Fruit fly (Drosophila melanogaster) whole organism, pupa: ENCODE measurements around the gene Osi23.

ENCODE experiments used
- CG10348 ChIP-seq: fragments of 200-800 bp; sonication (Bioruptor generic); IDR thresholded peaks from 2 replicates; pipeline ENCODE4 v1.3.6; 2022; ENCODE audit warnings: missing biosample characterization, missing genetic modification characterization
- CG12605 ChIP-seq: fragments of 200-800 bp; sonication (Bioruptor generic); IDR thresholded peaks from 2 replicates; pipeline ENCODE4 v1.3.6; 2022; ENCODE audit warnings: missing biosample characterization, missing genetic modification characterization
- CG15710 ChIP-seq: fragments of 200-800 bp; sonication (Bioruptor generic); optimal IDR thresholded peaks from 2 replicates; lab custom pipeline; 2018; ENCODE audit warnings: missing biosample characterization, mild to moderate bottlenecking, missing genetic modification characterization, moderate library complexity
- CG17806 ChIP-seq: fragments of 200-800 bp; sonication (Bioruptor generic); optimal IDR thresholded peaks from 2 replicates; lab custom pipeline; 2018; ENCODE audit warnings: missing biosample characterization, mild to moderate bottlenecking, missing genetic modification characterization, moderate library complexity
- CG32121 ChIP-seq: fragments of 200-800 bp; sonication (Bioruptor generic); IDR thresholded peaks from 2 replicates; pipeline ENCODE4 v1.3.6; 2022; ENCODE audit warnings: missing biosample characterization, missing genetic modification characterization
- CG34367 ChIP-seq: fragments of 200-800 bp; sonication (Bioruptor generic); optimal IDR thresholded peaks from 2 replicates; lab custom pipeline; 2018; ENCODE audit warnings: missing biosample characterization, mild to moderate bottlenecking, missing genetic modification characterization
- CG9948 ChIP-seq: fragments of 200-800 bp; sonication (Bioruptor generic); optimal IDR thresholded peaks from 2 replicates; lab custom pipeline; 2018; ENCODE audit warnings: missing biosample characterization, mild to moderate bottlenecking, missing genetic modification characterization, moderate library complexity
- D1 ChIP-seq: fragments of 200-800 bp; sonication (Bioruptor generic); optimal IDR thresholded peaks from 2 replicates; lab custom pipeline; 2018; ENCODE audit warnings: missing biosample characterization, mild to moderate bottlenecking, missing genetic modification characterization, moderate library complexity
- EcR ChIP-seq: fragments of 200-800 bp; sonication (Bioruptor generic); optimal IDR thresholded peaks from 3 replicates; lab custom pipeline; 2019; ENCODE audit warnings: missing biosample characterization, missing genetic modification characterization, mild to moderate bottlenecking, moderate library complexity, missing genetic modification reagents
- Pif1A ChIP-seq: fragments of 200-800 bp; sonication (Bioruptor generic); optimal IDR thresholded peaks from 3 replicates; lab custom pipeline; 2016; ENCODE audit warnings: missing biosample characterization, missing genetic modification characterization
- rn ChIP-seq: fragments of 200-800 bp; sonication (Bioruptor generic); IDR thresholded peaks from 2 replicates; pipeline ENCODE4 v1.3.6; 2022; ENCODE audit warnings: missing biosample characterization, missing genetic modification characterization

dm6 chr3R:30470690-30471089 lies 25.8 kb upstream of the Osi23 start:
- TF ChIP-seq CG12605 (no peak), Pif1A (no peak), CG9948 (tag; lab: Kevin White, UChicago) (no peak), CG17806 (no peak), D1 (tag; lab: Kevin White, UChicago) (no peak), CG10348 (GFP tag; lab: Robert Waterston, UW) (no peak), CG15710 (no peak), rn (GFP tag; lab: Robert Waterston, UW) (no peak), CG32121 (GFP tag; lab: Robert Waterston, UW) (no peak), EcR (GFP tag; lab: Kevin White, UChicago) (no peak), CG34367 (tag; lab: Kevin White, UChicago) (no peak)
